Worm (Caenorhabditis elegans): ENCODE results near the gene mec-12.

ce11 chrIII:3129036-3129435 is 10.0 kb downstream of the mec-12 start, which contains the start of gene Y53G8B.1:
- TF ChIP-seq snpc-4 (tag; optimal IDR thresholded peaks at IDR 0.05): no peak
- no peak for TF ChIP-seq skn-1 (tag; optimal IDR thresholded peaks at IDR 0.05)
- no peak for TF ChIP-seq daf-12 (tag; optimal IDR thresholded peaks at IDR 0.05)
- no peak for TF ChIP-seq nhr-237 (tag; optimal IDR thresholded peaks at IDR 0.05)
- TF ChIP-seq pha-4 (tag; optimal IDR thresholded peaks at IDR 0.05): no peak
- no peak for TF ChIP-seq nhr-76 (tag; optimal IDR thresholded peaks at IDR 0.05)
- TF ChIP-seq unc-62 (GFP tag; optimal IDR thresholded peaks at IDR 0.05): no peak
- TF ChIP-seq elt-3 (tag; optimal IDR thresholded peaks at IDR 0.05): no peak
- TF ChIP-seq unc-39 (tag; optimal IDR thresholded peaks at IDR 0.05): no peak
- no peak for TF ChIP-seq nhr-25 (tag; optimal IDR thresholded peaks at IDR 0.05)
- no peak for TF ChIP-seq R02D3.7 (tag; optimal IDR thresholded peaks at IDR 0.05)
- TF ChIP-seq aly-2 (tag; optimal IDR thresholded peaks at IDR 0.05): no peak
- no peak for TF ChIP-seq mml-1 (tag; optimal IDR thresholded peaks at IDR 0.05)
- TF ChIP-seq egl-27 (tag; optimal IDR thresholded peaks at IDR 0.05): no peak
